Fruit fly (Drosophila melanogaster) whole organism, embryonic: ENCODE data around the gene IntS4.

Source experiments
- Adf1 ChIP-seq: fragments of 200-800 bp; sonication (Bioruptor generic); IDR thresholded peaks from 2 replicates; pipeline ENCODE4 v1.3.6; 2022; ENCODE audit warnings: missing biosample characterization, missing genetic modification characterization
- BtbVII ChIP-seq: fragments of 200-800 bp; sonication (Bioruptor generic); optimal IDR thresholded peaks from 3 replicates; lab custom pipeline; 2017; ENCODE audit warnings: missing biosample characterization, mild to moderate bottlenecking, missing genetic modification characterization
- CG15479 ChIP-seq: fragments of 200-800 bp; sonication (Bioruptor generic); optimal IDR thresholded peaks from 3 replicates; lab custom pipeline; 2019; ENCODE audit warnings: missing biosample characterization, mild to moderate bottlenecking, missing genetic modification characterization, moderate library complexity
- CG17385 ChIP-seq: fragments of 200-800 bp; sonication (Bioruptor generic); optimal IDR thresholded peaks from 3 replicates; lab custom pipeline; 2018; ENCODE audit warnings: missing biosample characterization, mild to moderate bottlenecking, missing genetic modification characterization
- CG17829 ChIP-seq: fragments of 200-800 bp; optimal IDR thresholded peaks from 2 replicates; lab custom pipeline; 2019; ENCODE audit warnings: missing biosample characterization, mild to moderate bottlenecking, missing genetic modification characterization, moderate library complexity
- CG17912 ChIP-seq: fragments of 200-800 bp; sonication (Bioruptor generic); optimal IDR thresholded peaks from 2 replicates; lab custom pipeline; 2018; ENCODE audit warnings: missing biosample characterization, mild to moderate bottlenecking, missing genetic modification characterization
- CG3407 ChIP-seq: fragments of 200-800 bp; sonication (Bioruptor generic); optimal IDR thresholded peaks from 2 replicates; lab custom pipeline; 2018; ENCODE audit warnings: missing biosample characterization, mild to moderate bottlenecking, missing genetic modification characterization
- CG4282 ChIP-seq: fragments of 200-800 bp; sonication (Bioruptor generic); optimal IDR thresholded peaks from 2 replicates; lab custom pipeline; 2016; ENCODE audit warnings: missing biosample characterization, missing genetic modification characterization
- CG43689 ChIP-seq: fragments of 200-800 bp; sonication (Bioruptor generic); IDR thresholded peaks from 2 replicates; pipeline ENCODE4 v1.3.6; 2022; ENCODE audit warnings: missing biosample characterization, missing genetic modification characterization
- CG6175 ChIP-seq: fragments of 200-800 bp; sonication (Bioruptor generic); IDR thresholded peaks from 3 replicates; pipeline ENCODE4 v1.3.6; 2022; ENCODE audit warnings: missing biosample characterization, missing genetic modification characterization
- CG6654 ChIP-seq: fragments of 200-800 bp; sonication (Bioruptor generic); optimal IDR thresholded peaks from 2 replicates; lab custom pipeline; 2017; ENCODE audit warnings: missing biosample characterization, mild to moderate bottlenecking, missing genetic modification characterization
- CG6683 ChIP-seq: fragments of 200-800 bp; sonication (Bioruptor generic); optimal IDR thresholded peaks from 2 replicates; lab custom pipeline; 2017; ENCODE audit warnings: missing biosample characterization, mild to moderate bottlenecking, missing genetic modification characterization, missing genetic modification reagents
- CG8290 ChIP-seq, 3 experiments: fragments of 200-800 bp; sonication (Bioruptor generic); optimal IDR thresholded peaks; 2 replicates each; lab custom pipeline; 2016 to 2019; ENCODE audit warnings: missing biosample characterization in 3 of 3, missing genetic modification characterization in 3 of 3, mild to moderate bottlenecking in 2 of 3, moderate library complexity in 1 of 3
- CG8765 ChIP-seq: fragments of 200-800 bp; sonication (Bioruptor generic); IDR thresholded peaks from 2 replicates; pipeline ENCODE4 v1.3.6; 2022; ENCODE audit warnings: missing biosample characterization, missing genetic modification characterization
- CG9609 ChIP-seq: fragments of 200-800 bp; sonication (Bioruptor generic); optimal IDR thresholded peaks from 3 replicates; lab custom pipeline; 2016; ENCODE audit warnings: missing biosample characterization, missing genetic modification characterization
- CG9817 ChIP-seq: fragments of 200-800 bp; sonication (Bioruptor generic); optimal IDR thresholded peaks from 2 replicates; lab custom pipeline; 2018; ENCODE audit warnings: missing biosample characterization, mild to moderate bottlenecking, missing genetic modification characterization, moderate library complexity
- CTCF ChIP-seq: fragments of 200-800 bp; sonication (Bioruptor generic); optimal IDR thresholded peaks from 2 replicates; lab custom pipeline; 2017; ENCODE audit warnings: missing biosample characterization, mild to moderate bottlenecking, missing genetic modification characterization, moderate library complexity
- D19B ChIP-seq: fragments of 200-800 bp; sonication (Bioruptor generic); optimal IDR thresholded peaks from 2 replicates; lab custom pipeline; 2017; ENCODE audit warnings: missing biosample characterization, mild to moderate bottlenecking, missing genetic modification characterization
- Deaf1 ChIP-seq: fragments of 200-800 bp; optimal IDR thresholded peaks from 3 replicates; lab custom pipeline; 2019; ENCODE audit warnings: missing biosample characterization, mild to moderate bottlenecking, missing genetic modification characterization, moderate library complexity
- Dip2 ChIP-seq: fragments of 200-800 bp; sonication (Bioruptor generic); IDR thresholded peaks from 2 replicates; pipeline ENCODE4 v1.3.6; 2022; ENCODE audit warnings: missing biosample characterization, missing genetic modification characterization
- Dip3 ChIP-seq: fragments of 200-800 bp; sonication (Bioruptor generic); optimal IDR thresholded peaks from 3 replicates; lab custom pipeline; 2016; ENCODE audit warnings: missing biosample characterization, missing genetic modification characterization
- H15 ChIP-seq: fragments of 200-800 bp; sonication (Bioruptor generic); IDR thresholded peaks from 3 replicates; pipeline ENCODE4 v1.3.6; 2022; ENCODE audit warnings: missing biosample characterization, missing genetic modification characterization
- HLH3B ChIP-seq: fragments of 200-800 bp; sonication (Bioruptor generic); IDR thresholded peaks from 2 replicates; pipeline ENCODE4 v1.3.6; 2022; ENCODE audit warnings: missing biosample characterization, missing genetic modification characterization
- HLHmδ ChIP-seq: fragments of 200-800 bp; sonication (Bioruptor generic); optimal IDR thresholded peaks from 2 replicates; lab custom pipeline; 2018; ENCODE audit warnings: missing biosample characterization, mild to moderate bottlenecking, missing genetic modification characterization, moderate library complexity
- HmgZ ChIP-seq: fragments of 200-800 bp; sonication (Bioruptor generic); optimal IDR thresholded peaks from 2 replicates; lab custom pipeline; 2018; ENCODE audit warnings: missing biosample characterization, mild to moderate bottlenecking, missing genetic modification characterization
- Hr51 ChIP-seq, 2 experiments: fragments of 200-800 bp; sonication (Bioruptor generic); optimal IDR thresholded peaks; 2 replicates in 1 of 2; 3 replicates in 1 of 2; lab custom pipeline; 2016 to 2018; ENCODE audit warnings: missing biosample characterization in 2 of 2, missing genetic modification characterization in 2 of 2, mild to moderate bottlenecking in 1 of 2, moderate library complexity in 1 of 2
- Meics ChIP-seq: fragments of 200-800 bp; sonication (Bioruptor generic); optimal IDR thresholded peaks from 2 replicates; lab custom pipeline; 2017; ENCODE audit warnings: missing biosample characterization, mild to moderate bottlenecking, missing genetic modification characterization
- Mes4 ChIP-seq: fragments of 200-800 bp; sonication (Bioruptor generic); optimal IDR thresholded peaks from 2 replicates; lab custom pipeline; 2016; ENCODE audit warnings: missing biosample characterization, missing genetic modification characterization
- Myb ChIP-seq: fragments of 200-800 bp; sonication (Bioruptor generic); optimal IDR thresholded peaks from 2 replicates; lab custom pipeline; 2016; ENCODE audit warnings: missing biosample characterization, missing genetic modification characterization
- Nf-YA ChIP-seq: fragments of 200-800 bp; sonication (Bioruptor generic); IDR thresholded peaks from 2 replicates; pipeline ENCODE4 v1.3.6; 2022; ENCODE audit warnings: missing biosample characterization, missing genetic modification characterization
- Oaz ChIP-seq: fragments of 200-800 bp; sonication (Bioruptor generic); IDR thresholded peaks from 2 replicates; pipeline ENCODE4 v1.3.6; 2022; ENCODE audit warnings: missing biosample characterization, missing genetic modification characterization
- Opbp ChIP-seq: fragments of 200-800 bp; sonication (Bioruptor generic); IDR thresholded peaks from 3 replicates; pipeline ENCODE4 v1.3.6; 2022; ENCODE audit warnings: missing biosample characterization, missing genetic modification characterization; ENCODE audit not compliant: partially characterized antibody
- Pdp1 ChIP-seq, 2 experiments: fragments of 200-800 bp; sonication (Bioruptor generic); optimal IDR thresholded peaks; 3 replicates each; lab custom pipeline; 2016; ENCODE audit warnings: missing biosample characterization in 2 of 2, missing genetic modification characterization in 2 of 2, mild to moderate bottlenecking in 1 of 2, moderate library complexity in 1 of 2
- Spps ChIP-seq: fragments of 200-800 bp; sonication (Bioruptor generic); optimal IDR thresholded peaks from 2 replicates; lab custom pipeline; 2018; ENCODE audit warnings: missing biosample characterization, mild to moderate bottlenecking, missing genetic modification characterization
- Stat92E ChIP-seq, 3 experiments: fragments of >200 bp in 2 of 3; fragments of 200-800 bp in 1 of 3; sonication (Bioruptor generic) in 1 of 3; optimal IDR thresholded peaks; 2 replicates each; lab custom pipeline; 2017 to 2019; ENCODE audit warnings: missing biosample characterization in 3 of 3, missing genetic modification characterization in 3 of 3, mild to moderate bottlenecking in 1 of 3, moderate library complexity in 1 of 3
- TFAM ChIP-seq: fragments of 200-800 bp; sonication (Bioruptor generic); optimal IDR thresholded peaks from 2 replicates; lab custom pipeline; 2017; ENCODE audit warnings: missing biosample characterization, missing genetic modification characterization, inconsistent platforms
- bcd ChIP-seq: fragments of 200-800 bp; sonication (Bioruptor generic); optimal IDR thresholded peaks from 2 replicates; lab custom pipeline; 2017; ENCODE audit warnings: missing biosample characterization, mild to moderate bottlenecking, missing genetic modification characterization
- cg ChIP-seq: fragments of 200-800 bp; sonication (Bioruptor generic); optimal IDR thresholded peaks from 3 replicates; lab custom pipeline; 2019; ENCODE audit warnings: missing biosample characterization, mild to moderate bottlenecking, missing genetic modification characterization, moderate library complexity
- chif ChIP-seq, 2 experiments: fragments of 200-800 bp; sonication (Bioruptor generic); optimal IDR thresholded peaks; 3 replicates each; lab custom pipeline; 2016; ENCODE audit warnings: missing biosample characterization in 2 of 2, missing genetic modification characterization in 2 of 2
- chinmo ChIP-seq: fragments of 200-800 bp; sonication (Bioruptor generic); IDR thresholded peaks from 4 replicates; pipeline ENCODE4 v1.3.6; 2022; ENCODE audit warnings: missing biosample characterization, missing genetic modification characterization; ENCODE audit not compliant: partially characterized antibody
- ftz-f1 ChIP-seq: fragments of 200-800 bp; sonication (Bioruptor generic); optimal IDR thresholded peaks from 2 replicates; lab custom pipeline; 2016; ENCODE audit warnings: missing biosample characterization, missing genetic modification characterization
- fu2 ChIP-seq: fragments of 200-800 bp; sonication (Bioruptor generic); optimal IDR thresholded peaks from 2 replicates; lab custom pipeline; 2016; ENCODE audit warnings: missing biosample characterization, missing genetic modification characterization
- gfzf ChIP-seq: fragments of 200-800 bp; sonication (Bioruptor generic); optimal IDR thresholded peaks from 2 replicates; lab custom pipeline; 2016; ENCODE audit warnings: missing biosample characterization, mild to moderate bottlenecking, missing genetic modification characterization, moderate library complexity
- gt ChIP-seq: fragments of 200-800 bp; sonication (Bioruptor generic); IDR thresholded peaks from 2 replicates; pipeline ENCODE4 v1.3.6; 2022; ENCODE audit warnings: missing biosample characterization, missing genetic modification characterization
- jumu ChIP-seq: fragments of 200-800 bp; sonication (Bioruptor generic); optimal IDR thresholded peaks from 3 replicates; lab custom pipeline; 2016; ENCODE audit warnings: missing biosample characterization, missing genetic modification characterization
- ken ChIP-seq: fragments of 200-800 bp; sonication (Bioruptor generic); IDR thresholded peaks from 3 replicates; pipeline ENCODE4 v1.3.6; 2022; ENCODE audit warnings: missing biosample characterization, missing genetic modification characterization
- lmd ChIP-seq: fragments of 200-800 bp; sonication (Bioruptor generic); IDR thresholded peaks from 2 replicates; pipeline ENCODE4 v1.3.6; 2022; ENCODE audit warnings: missing biosample characterization, missing genetic modification characterization
- oc ChIP-seq: fragments of 200-800 bp; sonication (Bioruptor generic); optimal IDR thresholded peaks from 2 replicates; lab custom pipeline; 2018; ENCODE audit warnings: missing biosample characterization, mild to moderate bottlenecking, missing genetic modification characterization, moderate library complexity
- sc ChIP-seq, 3 experiments: fragments of >200 bp in 2 of 3; fragments of 200-800 bp in 1 of 3; sonication (Bioruptor generic) in 1 of 3; optimal IDR thresholded peaks; 2 replicates in 2 of 3; 3 replicates in 1 of 3; lab custom pipeline; 2017; ENCODE audit warnings: mild to moderate bottlenecking in 1 of 3, missing biosample characterization in 1 of 3, missing genetic modification characterization in 1 of 3, missing genetic modification reagents in 1 of 3
- sens-2 ChIP-seq: fragments of 200-800 bp; sonication (Bioruptor generic); IDR thresholded peaks from 2 replicates; pipeline ENCODE4 v1.3.6; 2022; ENCODE audit warnings: missing biosample characterization, missing genetic modification characterization
- toy ChIP-seq: fragments of 200-800 bp; sonication (Bioruptor generic); IDR thresholded peaks from 2 replicates; pipeline ENCODE4 v1.3.6; 2022; ENCODE audit warnings: missing biosample characterization, missing genetic modification characterization

IntS4 gene

DNA sequence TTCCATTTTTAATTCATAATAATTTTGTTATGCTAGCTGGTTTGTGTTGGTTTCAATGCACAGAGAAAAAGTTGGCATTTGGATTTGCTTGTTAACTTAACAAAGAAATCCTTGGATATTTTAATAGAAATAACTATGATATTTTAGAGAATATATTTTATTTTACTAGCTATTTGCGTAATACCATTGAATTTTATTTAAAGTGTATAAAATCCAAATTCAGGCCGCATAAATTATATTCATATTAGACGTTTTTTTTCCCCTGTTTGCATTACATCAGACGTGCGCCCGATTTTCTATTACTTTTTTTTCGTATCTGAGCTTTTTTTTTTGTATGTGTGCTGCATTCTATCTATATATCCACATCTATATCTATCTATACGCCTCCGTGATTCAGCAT lies 23.8 kb downstream of the IntS4 start (continued):
- TF ChIP-seq Deaf1 (no peak), CG3407 (GFP tag; lab: Kevin White, UChicago) (no peak), Dip2 (GFP tag; lab: Robert Waterston, UW) (no peak), CG17829 (peak; percentile 0), jumu (GFP tag; lab: Kevin White, UChicago) (no peak), chif (GFP tag; optimal IDR thresholded peaks at IDR 0.05; lab: Kevin White, UChicago) (no peak), Spps (tag; lab: Kevin White, UChicago) (no peak), Meics (GFP tag; lab: Kevin White, UChicago) (no peak), CG6175 (GFP tag; lab: Robert Waterston, UW) (no peak), Adf1 (GFP tag; lab: Robert Waterston, UW) (no peak), sc (optimal IDR thresholded peaks at IDR 0.05; lab: Kevin White, UChicago) (no peak), sc (GFP tag; optimal IDR thresholded peaks at IDR 0.05; lab: Kevin White, UChicago) (no peak), CG43689 (GFP tag; lab: Robert Waterston, UW) (no peak), CG17912 (GFP tag; lab: Kevin White, UChicago) (no peak), CG8765 (no peak), CG4282 (GFP tag; lab: Kevin White, UChicago) (no peak), gt (no peak), CG9817 (tag; lab: Kevin White, UChicago) (no peak), CTCF (no peak), Hr51 (GFP tag; optimal IDR thresholded peaks at IDR 0.05; lab: Kevin White, UChicago) (peak in 1 of 2 experiments; percentile 54), cg (GFP tag; lab: Kevin White, UChicago) (no peak), HLH3B (GFP tag; lab: Robert Waterston, UW) (no peak), CG17385 (GFP tag; lab: Kevin White, UChicago) (no peak), BtbVII (no peak), Dip3 (no peak), HmgZ (tag; lab: Kevin White, UChicago) (no peak), ken (GFP tag; lab: Robert Waterston, UW) (no peak), D19B (GFP tag; lab: Kevin White, UChicago) (no peak), sens-2 (no peak), Nf-YA (GFP tag; lab: Robert Waterston, UW) (no peak), HLHmδ (GFP tag; lab: Kevin White, UChicago) (no peak), chinmo (GFP tag; lab: Robert Waterston, UW) (no peak), toy (GFP tag; lab: Robert Waterston, UW) (no peak), ftz-f1 (GFP tag; lab: Kevin White, UChicago) (no peak), H15 (GFP tag; lab: Robert Waterston, UW) (no peak), CG15479 (GFP tag; lab: Kevin White, UChicago) (no peak), CG6683 (no peak), Stat92E (GFP tag; optimal IDR thresholded peaks at IDR 0.05; lab: Kevin White, UChicago) (no peak), Oaz (GFP tag; lab: Robert Waterston, UW) (no peak), gfzf (no peak), TFAM (GFP tag; lab: Kevin White, UChicago) (no peak), CG6654 (GFP tag; lab: Kevin White, UChicago) (no peak), Opbp (no peak), CG8290 (GFP tag; optimal IDR thresholded peaks at IDR 0.05; lab: Kevin White, UChicago) (no peak), CG8290 (tag; optimal IDR thresholded peaks at IDR 0.05; lab: Kevin White, UChicago) (no peak), Myb (GFP tag; lab: Kevin White, UChicago) (no peak), bcd (GFP tag; lab: Kevin White, UChicago) (no peak), lmd (0 out of 2 replicates have a peak, but pooled peaks have one; percentile 14), fu2 (GFP tag; lab: Kevin White, UChicago) (no peak), Mes4 (GFP tag; lab: Kevin White, UChicago) (no peak), CG9609 (no peak), oc (no peak), Pdp1 (GFP tag; optimal IDR thresholded peaks at IDR 0.05; lab: Kevin White, UChicago) (peak in 1 of 2 experiments; percentile 21)
